Worm (Caenorhabditis elegans) whole organism, L2 larva: Measurements from ENCODE around the gene Y50E8A.11.

ENCODE experiments used
- C34F6.9 ChIP-seq: fragments of 150-350 bp; optimal IDR thresholded peaks from 2 replicates; lab custom pipeline; 2014; ENCODE audit warnings: missing biosample characterization, missing genetic modification characterization
- F13H6.1 ChIP-seq: sonication (generic microtip); optimal IDR thresholded peaks from 2 replicates; lab custom pipeline; 2016; ENCODE audit warnings: missing genetic modification characterization, missing compliant biosample characterization
- ZK546.5 ChIP-seq: sonication (generic microtip); optimal IDR thresholded peaks from 2 replicates; lab custom pipeline; 2017; ENCODE audit warnings: missing biosample characterization, missing genetic modification characterization
- alr-1 ChIP-seq: fragments of 150-350 bp; optimal IDR thresholded peaks from 2 replicates; lab custom pipeline; 2014; ENCODE audit warnings: missing biosample characterization, missing genetic modification characterization
- ama-1 ChIP-seq: fragments of 150-350 bp; optimal IDR thresholded peaks from 2 replicates; lab custom pipeline; 2018; ENCODE audit warnings: inconsistent platforms
- blmp-1 ChIP-seq: sonication (generic microtip); optimal IDR thresholded peaks from 2 replicates; lab custom pipeline; 2017; ENCODE audit warnings: missing genetic modification characterization, mild to moderate bottlenecking, missing compliant biosample characterization, antibody characterized with exemption, moderate library complexity; ENCODE audit not compliant: insufficient read depth
- crh-2 ChIP-seq: sonication (generic microtip); optimal IDR thresholded peaks from 2 replicates; lab custom pipeline; 2017; ENCODE audit warnings: missing biosample characterization, missing genetic modification characterization
- egl-27 ChIP-seq: sonication (generic microtip); optimal IDR thresholded peaks from 3 replicates; lab custom pipeline; 2017; ENCODE audit warnings: missing biosample characterization, missing genetic modification reagents, missing genetic modification characterization
- elt-1 ChIP-seq: fragments of 150-350 bp; optimal IDR thresholded peaks from 2 replicates; lab custom pipeline; 2014; ENCODE audit warnings: missing biosample characterization, missing genetic modification characterization
- elt-3 ChIP-seq: sonication (generic microtip); optimal IDR thresholded peaks from 2 replicates; lab custom pipeline; 2017; ENCODE audit warnings: missing biosample characterization, missing genetic modification characterization
- fos-1 ChIP-seq: fragments of 150-350 bp; optimal IDR thresholded peaks from 2 replicates; lab custom pipeline; 2014; ENCODE audit warnings: missing biosample characterization, missing genetic modification characterization
- gmeb-1 ChIP-seq: fragments of 150-350 bp; optimal IDR thresholded peaks from 2 replicates; lab custom pipeline; 2014; ENCODE audit warnings: missing biosample characterization, missing genetic modification characterization
- lin-11 ChIP-seq: fragments of 150-350 bp; sonication (generic microtip); optimal IDR thresholded peaks from 2 replicates; lab custom pipeline; 2014; ENCODE audit warnings: missing biosample characterization, missing genetic modification characterization, inconsistent platforms, mixed read lengths
- lin-13 ChIP-seq: fragments of 150-350 bp; optimal IDR thresholded peaks from 2 replicates; lab custom pipeline; 2014; ENCODE audit warnings: missing biosample characterization, missing genetic modification reagents, missing genetic modification characterization
- lin-39 ChIP-seq: fragments of 150-350 bp; optimal IDR thresholded peaks from 2 replicates; lab custom pipeline; 2014; ENCODE audit warnings: missing biosample characterization, missing genetic modification reagents, missing genetic modification characterization
- lsy-2 ChIP-seq, 2 experiments: fragments of 150-350 bp in 1 of 2; sonication (generic microtip) in 1 of 2; optimal IDR thresholded peaks; 2 replicates each; lab custom pipeline; 2014 to 2017; ENCODE audit warnings: missing biosample characterization in 2 of 2, missing genetic modification characterization in 2 of 2
- mab-5 ChIP-seq: fragments of 150-350 bp; optimal IDR thresholded peaks from 2 replicates; lab custom pipeline; 2014; ENCODE audit warnings: missing biosample characterization, missing genetic modification characterization
- mdl-1 ChIP-seq, 2 experiments: fragments of 150-350 bp in 1 of 2; sonication (generic microtip) in 1 of 2; optimal IDR thresholded peaks; 2 replicates each; lab custom pipeline; 2017; ENCODE audit warnings: missing biosample characterization in 2 of 2, missing genetic modification characterization in 2 of 2
- nhr-10 ChIP-seq: sonication (generic microtip); optimal IDR thresholded peaks from 2 replicates; lab custom pipeline; 2017; ENCODE audit warnings: missing biosample characterization, missing genetic modification characterization
- nhr-11 ChIP-seq: fragments of 150-350 bp; optimal IDR thresholded peaks from 2 replicates; lab custom pipeline; 2014; ENCODE audit warnings: missing biosample characterization, missing genetic modification characterization
- nhr-12 ChIP-seq: fragments of 150-350 bp; optimal IDR thresholded peaks from 2 replicates; lab custom pipeline; 2014; ENCODE audit warnings: missing biosample characterization, missing genetic modification characterization
- nhr-129 ChIP-seq: fragments of 150-350 bp; optimal IDR thresholded peaks from 2 replicates; lab custom pipeline; 2014; ENCODE audit warnings: missing biosample characterization, missing genetic modification characterization
- nhr-21 ChIP-seq: fragments of 150-350 bp; optimal IDR thresholded peaks from 2 replicates; lab custom pipeline; 2014; ENCODE audit warnings: missing biosample characterization, missing genetic modification characterization
- nhr-23 ChIP-seq: fragments of 150-350 bp; optimal IDR thresholded peaks from 2 replicates; lab custom pipeline; 2014; ENCODE audit warnings: missing biosample characterization, missing genetic modification reagents, missing genetic modification characterization
- nhr-25 ChIP-seq: fragments of 150-350 bp; sonication (generic microtip); optimal IDR thresholded peaks from 3 replicates; lab custom pipeline; 2014; ENCODE audit warnings: missing biosample characterization, missing genetic modification characterization
- nhr-6 ChIP-seq: fragments of 150-350 bp; optimal IDR thresholded peaks from 2 replicates; lab custom pipeline; 2014; ENCODE audit warnings: missing biosample characterization, missing genetic modification characterization
- peb-1 ChIP-seq: fragments of 150-350 bp; optimal IDR thresholded peaks from 2 replicates; lab custom pipeline; 2014; ENCODE audit warnings: missing biosample characterization, missing genetic modification characterization
- sem-4 ChIP-seq: fragments of 150-350 bp; optimal IDR thresholded peaks from 2 replicates; lab custom pipeline; 2014; ENCODE audit warnings: missing biosample characterization, missing genetic modification reagents, missing genetic modification characterization
- sma-3 ChIP-seq: sonication (generic microtip); optimal IDR thresholded peaks from 2 replicates; lab custom pipeline; 2016; ENCODE audit warnings: missing genetic modification reagents, missing genetic modification characterization, missing compliant biosample characterization
- sma-9 ChIP-seq, 2 experiments: fragments of 150-350 bp in 1 of 2; sonication (generic microtip) in 1 of 2; optimal IDR thresholded peaks; 2 replicates each; lab custom pipeline; 2014 to 2016; ENCODE audit warnings: missing genetic modification characterization in 2 of 2, mild to moderate bottlenecking in 1 of 2, missing biosample characterization in 1 of 2, missing compliant biosample characterization in 1 of 2, missing genetic modification reagents in 1 of 2, moderate library complexity in 1 of 2
- snpc-4 ChIP-seq: fragments of 150-350 bp; optimal IDR thresholded peaks from 2 replicates; lab custom pipeline; 2014; ENCODE audit warnings: missing biosample characterization, missing genetic modification characterization
- unc-39 ChIP-seq: fragments of 150-350 bp; optimal IDR thresholded peaks from 2 replicates; lab custom pipeline; 2014; ENCODE audit warnings: missing biosample characterization, missing genetic modification characterization
- unc-55 ChIP-seq: fragments of 150-350 bp; sonication (generic microtip); optimal IDR thresholded peaks from 3 replicates; lab custom pipeline; 2014; ENCODE audit warnings: missing biosample characterization, missing genetic modification reagents, missing genetic modification characterization
- unc-62 ChIP-seq: fragments of 150-350 bp; optimal IDR thresholded peaks from 2 replicates; lab custom pipeline; 2014; ENCODE audit warnings: missing biosample characterization, missing genetic modification reagents, missing genetic modification characterization
- zag-1 ChIP-seq: fragments of 150-350 bp; optimal IDR thresholded peaks from 2 replicates; lab custom pipeline; 2014; ENCODE audit warnings: missing biosample characterization, missing genetic modification characterization
- ztf-11 ChIP-seq: sonication (generic microtip); optimal IDR thresholded peaks from 2 replicates; lab custom pipeline; 2017; ENCODE audit warnings: missing biosample characterization, missing genetic modification characterization
- ztf-4 ChIP-seq: fragments of 150-350 bp; optimal IDR thresholded peaks from 2 replicates; lab custom pipeline; 2014; ENCODE audit warnings: missing biosample characterization, missing genetic modification characterization

Y50E8A.11 gene

DNA sequence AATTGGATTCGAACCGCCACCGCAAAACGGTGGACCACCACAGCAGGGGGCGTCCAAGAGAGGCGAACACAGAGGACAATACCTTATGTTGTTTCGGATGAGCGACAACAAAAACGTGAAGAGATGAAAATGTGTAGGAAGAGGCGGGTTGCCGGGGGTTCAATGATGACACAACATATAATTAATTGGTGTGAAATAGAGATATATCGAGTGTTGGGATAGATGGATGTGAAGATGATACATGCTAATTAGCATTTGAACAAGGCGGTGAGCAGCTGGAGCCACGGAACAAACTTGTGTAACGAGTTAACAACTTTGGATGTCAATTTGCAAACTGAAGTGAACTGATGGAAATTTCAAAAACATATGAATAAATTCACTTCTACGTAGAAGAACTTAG lies 11.1 kb downstream of the Y50E8A.11 start:
- no peak for TF ChIP-seq nhr-21 (tag; lab: Kevin White, UChicago)
- TF ChIP-seq nhr-12 (tag; lab: Kevin White, UChicago): no peak
- TF ChIP-seq zag-1 (tag; lab: Kevin White, UChicago): no peak
- peak; percentile 28 for TF ChIP-seq lin-39 (tag; lab: Kevin White, UChicago)
- no peak for TF ChIP-seq elt-1 (tag; lab: Kevin White, UChicago)
- TF ChIP-seq nhr-11: no peak

DNA sequence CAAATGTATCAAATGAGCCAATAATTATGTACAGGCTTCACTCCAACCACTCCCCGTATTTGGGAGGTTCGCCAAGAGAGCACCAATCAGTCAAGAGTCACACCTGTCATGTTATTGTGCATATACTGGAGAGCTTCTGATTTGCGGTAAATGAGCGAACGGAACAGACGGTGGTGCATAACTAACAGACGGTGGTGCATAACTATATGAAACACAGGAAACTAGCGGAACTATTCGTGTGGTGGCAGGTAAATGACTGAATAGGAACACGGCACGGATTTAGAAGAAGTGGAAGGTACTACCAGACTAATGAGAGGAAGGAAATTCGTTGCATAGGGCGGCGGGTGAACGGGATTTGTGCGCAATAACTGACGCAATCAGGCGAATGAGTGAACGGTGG lies 11.8 kb downstream of the Y50E8A.11 start:
- TF ChIP-seq ztf-4 (tag; lab: Kevin White, UChicago) (no peak), zag-1 (tag; lab: Kevin White, UChicago) (no peak), gmeb-1 (tag; lab: Kevin White, UChicago) (no peak), egl-27 (tag; lab: Kevin White, UChicago) (no peak), lin-11 (no peak), nhr-10 (tag; lab: Kevin White, UChicago) (no peak), elt-3 (no peak)

DNA sequence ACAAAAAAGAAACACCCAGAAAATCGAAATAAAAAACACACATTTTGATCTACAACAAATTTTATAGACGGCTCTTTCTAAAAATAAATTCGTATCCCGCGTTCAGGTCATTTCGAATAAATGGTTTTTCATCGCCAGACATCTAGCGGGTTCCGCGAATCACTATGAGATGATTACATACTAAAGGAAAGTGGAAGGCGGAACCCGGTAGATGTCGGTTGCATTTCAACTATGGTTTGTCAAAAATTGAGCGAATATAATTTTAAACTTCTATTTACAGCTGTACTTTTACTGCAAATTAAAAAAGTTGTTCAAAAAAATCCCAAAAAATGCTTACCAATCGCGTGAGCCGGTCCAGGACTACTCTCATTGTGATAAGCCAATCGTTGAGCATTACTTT lies 16.7 kb downstream of the Y50E8A.11 start:
- TF ChIP-seq snpc-4 (tag; lab: Kevin White, UChicago): peak; percentile 39
- TF ChIP-seq unc-39 (tag; lab: Kevin White, UChicago): no peak

DNA sequence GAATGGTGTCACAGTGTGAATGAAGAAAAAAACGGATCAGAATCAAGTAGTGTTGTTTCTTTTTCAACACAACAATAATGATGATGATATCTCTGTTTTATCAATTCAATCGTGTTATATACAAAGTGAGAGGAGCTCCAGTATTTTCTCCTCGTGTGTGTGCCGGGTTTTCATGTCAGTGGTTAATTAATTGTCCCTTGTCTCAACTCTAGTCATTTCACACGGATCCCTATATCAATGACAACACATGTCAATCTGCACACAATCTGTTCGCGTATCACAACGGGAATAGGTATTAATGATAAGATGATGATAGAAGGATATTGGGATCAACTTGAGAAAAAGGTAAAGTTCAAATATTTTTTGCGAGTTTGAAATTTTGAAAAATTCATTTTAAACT lies 19.2 kb downstream of the Y50E8A.11 start:
- no peak for TF ChIP-seq peb-1 (tag; lab: Kevin White, UChicago)
- TF ChIP-seq mdl-1 (tag; optimal IDR thresholded peaks at IDR 0.05; lab: Kevin White, UChicago): no peak
- no peak for TF ChIP-seq ama-1 (lab: Kevin White, UChicago)
- no peak for TF ChIP-seq ztf-11 (tag; lab: Kevin White, UChicago)
- peak in 1 of 2 experiments; percentile 26 for TF ChIP-seq lsy-2 (tag; optimal IDR thresholded peaks at IDR 0.05; lab: Kevin White, UChicago)
- peak; percentile 47 for TF ChIP-seq F13H6.1 (tag; lab: Kevin White, UChicago)
- TF ChIP-seq nhr-6: no peak
- TF ChIP-seq nhr-129: peak; percentile 54
- TF ChIP-seq sem-4 (tag; lab: Kevin White, UChicago): no peak
- no peak for TF ChIP-seq crh-2 (tag; lab: Kevin White, UChicago)
- TF ChIP-seq elt-1 (tag; lab: Kevin White, UChicago): no peak
- no peak for TF ChIP-seq fos-1 (tag; lab: Kevin White, UChicago)

DNA sequence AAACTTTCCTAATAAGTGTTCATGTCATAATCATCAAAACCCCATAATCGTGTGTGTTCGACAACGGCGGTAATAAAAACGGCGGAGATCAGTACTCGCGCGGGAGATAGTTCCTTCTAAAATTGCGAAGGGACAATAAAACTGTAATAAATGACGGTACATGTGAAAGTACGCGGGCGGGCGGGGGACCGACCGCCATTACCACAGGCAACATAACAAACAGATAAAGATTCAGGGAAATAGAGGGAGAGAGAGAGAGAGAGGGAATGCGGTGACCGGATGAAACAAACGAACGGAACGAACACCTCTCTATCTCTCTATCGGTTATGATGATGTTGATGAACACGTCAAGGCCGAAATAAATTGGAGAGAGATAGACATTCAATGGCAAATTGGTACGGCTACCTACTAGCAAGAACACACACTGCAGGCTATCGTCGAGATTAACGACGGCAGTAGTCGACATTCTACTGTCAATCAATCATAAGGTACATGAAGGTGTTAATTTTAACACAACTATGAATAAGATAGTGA lies 25.0 kb downstream of the Y50E8A.11 start:
- TF ChIP-seq unc-62 (GFP tag; lab: Kevin White, UChicago) (no peak), nhr-25 (peak; percentile 16), sma-9 (GFP tag; optimal IDR thresholded peaks at IDR 0.05; lab: Kevin White, UChicago) (peak; percentile 25), sma-9 (tag; optimal IDR thresholded peaks at IDR 0.05; lab: Kevin White, UChicago) (no peak)
- TF ChIP-seq, all 48 proteins: peak for 2

DNA sequence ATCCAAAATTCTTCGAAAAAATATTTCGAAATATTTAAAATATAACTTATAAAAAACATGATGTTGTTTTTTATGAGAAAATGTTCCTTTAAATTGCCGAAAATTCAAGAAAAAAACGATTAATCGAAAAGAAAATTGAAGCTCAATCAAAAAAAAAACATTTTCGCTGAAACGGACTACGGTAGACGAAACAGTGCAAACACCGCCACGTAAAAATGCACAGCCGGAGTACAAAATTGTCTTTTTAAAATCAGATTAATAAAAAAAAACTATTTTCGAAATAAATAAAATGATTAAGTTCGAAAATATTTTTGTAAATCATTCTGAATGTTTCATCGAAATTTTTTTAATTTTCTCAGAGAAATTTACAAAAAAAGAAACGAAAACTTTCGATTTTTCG lies 32.3 kb downstream of the Y50E8A.11 start:
- TF ChIP-seq lsy-2 (tag; optimal IDR thresholded peaks at IDR 0.05; lab: Kevin White, UChicago) (peak in 1 of 2 experiments; percentile 65), snpc-4 (tag; lab: Kevin White, UChicago) (no peak)

DNA sequence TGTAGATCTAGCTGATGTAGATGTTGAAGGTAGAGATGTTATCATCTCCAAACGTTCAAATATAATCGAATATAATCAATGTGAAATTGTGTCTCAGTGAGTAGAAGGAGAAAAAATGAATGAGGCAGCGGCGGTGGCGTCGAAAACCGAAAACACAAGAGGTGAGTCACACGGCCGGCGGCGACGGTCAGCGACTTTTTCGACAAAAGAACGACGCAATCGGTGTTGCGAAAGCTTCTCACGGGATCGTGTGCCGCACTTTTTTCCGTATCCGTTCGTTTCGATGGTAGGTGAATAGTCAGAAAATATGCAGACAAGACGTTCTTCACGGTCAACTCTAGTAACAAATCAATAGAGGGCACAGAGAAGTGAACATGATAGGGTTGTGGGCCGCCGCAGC lies 34.3 kb downstream of the Y50E8A.11 start, which contains the start of gene rin-1:
Gene rin-1 (minus strand): TSS at position 101 of the 400 bp plus-strand sequence.
- TF ChIP-seq C34F6.9 (tag; lab: Kevin White, UChicago): no peak

DNA sequence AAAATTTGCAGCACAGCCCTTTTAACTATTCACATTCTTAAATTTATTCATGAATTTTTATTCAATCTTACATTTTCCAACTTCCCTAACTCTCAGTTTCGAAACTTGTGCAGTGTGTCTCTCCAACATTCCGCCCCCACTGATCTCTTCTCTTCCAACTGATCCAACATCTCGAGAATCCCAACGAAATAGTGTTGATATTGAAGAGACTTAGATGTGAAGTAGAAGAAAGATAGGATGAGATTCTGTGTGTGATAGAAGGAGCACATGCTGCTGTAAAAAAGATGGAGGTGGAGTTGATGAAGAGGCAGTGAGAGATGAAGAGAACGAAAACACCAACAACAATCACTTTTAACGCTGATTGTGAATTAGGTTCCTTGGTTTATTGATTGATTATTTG lies 39.1 kb downstream of the Y50E8A.11 start:
- no peak for TF ChIP-seq nhr-10 (tag; lab: Kevin White, UChicago)
- TF ChIP-seq alr-1 (tag; lab: Kevin White, UChicago): no peak
- no peak for TF ChIP-seq ZK546.5
- no peak for TF ChIP-seq unc-39 (tag; lab: Kevin White, UChicago)
- peak; percentile 46 for TF ChIP-seq nhr-129
- no peak for TF ChIP-seq peb-1 (tag; lab: Kevin White, UChicago)
- no peak for TF ChIP-seq mab-5 (tag; lab: Kevin White, UChicago)
- TF ChIP-seq lin-13 (GFP tag; lab: Kevin White, UChicago): no peak
- TF ChIP-seq C34F6.9 (tag; lab: Kevin White, UChicago): peak; percentile 17
- TF ChIP-seq sma-9 (GFP tag; optimal IDR thresholded peaks at IDR 0.05; lab: Kevin White, UChicago): peak; percentile 41
- no peak for TF ChIP-seq sma-9 (tag; optimal IDR thresholded peaks at IDR 0.05; lab: Kevin White, UChicago)
- no peak for TF ChIP-seq blmp-1 (tag; lab: Kevin White, UChicago)
- TF ChIP-seq sma-3 (GFP tag; lab: Kevin White, UChicago): no peak
- TF ChIP-seq nhr-23 (tag; lab: Kevin White, UChicago): no peak
- no peak for TF ChIP-seq unc-55 (GFP tag; lab: Kevin White, UChicago)
- TF ChIP-seq ztf-11 (tag; lab: Kevin White, UChicago): no peak
- TF ChIP-seq F13H6.1 (tag; lab: Kevin White, UChicago): no peak
- no peak for TF ChIP-seq snpc-4 (tag; lab: Kevin White, UChicago)
- TF ChIP-seq, all 48 proteins: peak for 3
